Fruit fly (Drosophila melanogaster): Measurements from ENCODE around the gene Zip71B.

Gene Zip71B

DNA sequence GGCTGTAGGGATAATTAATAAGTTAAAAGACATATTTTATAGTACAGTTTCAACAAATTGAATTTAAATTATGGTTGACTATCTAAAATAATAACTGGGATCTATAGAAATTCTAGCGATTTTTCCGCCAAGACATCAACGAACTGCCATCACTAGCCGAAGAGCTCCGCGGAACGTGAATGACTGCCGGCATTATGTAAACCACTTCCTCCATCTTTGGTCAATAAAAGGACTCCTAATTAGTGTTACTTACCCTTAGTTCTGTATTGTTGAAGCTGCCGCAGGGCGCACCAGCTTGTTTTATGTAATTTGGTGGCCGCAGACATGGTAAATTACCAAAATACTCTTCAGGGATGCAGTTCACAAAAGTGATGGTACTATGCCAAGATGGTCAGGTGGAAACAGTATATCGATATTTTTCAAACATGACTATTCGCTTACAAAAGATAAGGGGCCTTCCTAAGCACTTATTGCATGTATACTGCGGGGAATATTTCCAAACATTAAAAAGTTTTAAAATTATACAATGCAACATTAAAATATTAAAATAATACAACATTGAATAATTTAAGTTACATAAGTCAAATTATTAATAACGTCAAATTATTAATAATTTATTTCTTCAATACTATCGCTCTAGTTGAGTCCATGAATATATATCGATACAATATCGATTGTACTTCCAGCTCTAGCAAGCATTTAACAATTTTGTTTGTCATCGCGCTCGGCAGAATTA lies 7.4 kb downstream of the Zip71B start, which contains the start of the genes mRpL39 and Prosbeta2 (continued):
- no peak for TF ChIP-seq CG13296 (GFP tag; optimal IDR thresholded peaks at IDR 0.05)
- TF ChIP-seq ara (GFP tag; IDR thresholded peaks at IDR 0.05) = no peak; the same call in 1 of the 2 replicates
- no peak for TF ChIP-seq vfl (GFP tag; optimal IDR thresholded peaks at IDR 0.05)
- TF ChIP-seq Nf-YB (GFP tag; optimal IDR thresholded peaks at IDR 0.05) = no peak
- no peak for TF ChIP-seq CG9437 (GFP tag; optimal IDR thresholded peaks at IDR 0.05)
- TF ChIP-seq luna (GFP tag; optimal IDR thresholded peaks at IDR 0.05) = no peak
- no peak for TF ChIP-seq cad (GFP tag; optimal IDR thresholded peaks at IDR 0.05)
- TF ChIP-seq CG7271 (tag; optimal IDR thresholded peaks at IDR 0.05) = no peak
- no peak for TF ChIP-seq Dfd (GFP tag; optimal IDR thresholded peaks at IDR 0.05)
- peak; percentile 65 for TF ChIP-seq CG8924 (tag; optimal IDR thresholded peaks at IDR 0.05)
- no peak for TF ChIP-seq CG2120 (GFP tag; optimal IDR thresholded peaks at IDR 0.05)
- peak; percentile 69 for TF ChIP-seq sens (GFP tag)
- peak; percentile 29 for TF ChIP-seq CG4820 (GFP tag; optimal IDR thresholded peaks at IDR 0.05)
- peak; percentile 75 for TF ChIP-seq tna (GFP tag; IDR thresholded peaks at IDR 0.05; ENCODE audit: partially characterized antibody)
- peak; percentile 81 for TF ChIP-seq Ptx1 (GFP tag; IDR thresholded peaks at IDR 0.05)
- TF ChIP-seq pros (GFP tag; optimal IDR thresholded peaks at IDR 0.05) = no peak
- peak; percentile 76 for TF ChIP-seq Xrp1 (GFP tag; IDR thresholded peaks at IDR 0.05)
- TF ChIP-seq Mes4 (GFP tag; optimal IDR thresholded peaks at IDR 0.05) = no peak
- TF ChIP-seq CG17328 (GFP tag; IDR thresholded peaks at IDR 0.05) = no peak; the same call in 1 of the 2 replicates
- TF ChIP-seq cato (GFP tag; optimal IDR thresholded peaks at IDR 0.05; ENCODE audit: borderline replicate concordance) = no peak
- TF ChIP-seq CG16779 (GFP tag; IDR thresholded peaks at IDR 0.05) = no peak
- no peak for TF ChIP-seq CG18619 (GFP tag; optimal IDR thresholded peaks at IDR 0.05)
- TF ChIP-seq ttk (GFP tag; IDR thresholded peaks at IDR 0.05) = peak; percentile 30; the same call in 1 of the 2 replicates
- TF ChIP-seq CG1024 (GFP tag; IDR thresholded peaks at IDR 0.05) = peak; percentile 30; the same call in 1 of the 2 replicates
- no peak for TF ChIP-seq CTCF (GFP tag; optimal IDR thresholded peaks at IDR 0.05)
- peak; percentile 67 for TF ChIP-seq BEAF-32 (GFP tag; optimal IDR thresholded peaks at IDR 0.05)
- peak; percentile 22 for TF ChIP-seq CG18476 (GFP tag; optimal IDR thresholded peaks at IDR 0.05)
- no peak for TF ChIP-seq bigmax (GFP tag; optimal IDR thresholded peaks at IDR 0.05)
- TF ChIP-seq wor (GFP tag; IDR thresholded peaks at IDR 0.05) = no peak
- no peak for TF ChIP-seq Trl (optimal IDR thresholded peaks at IDR 0.05)
- TF ChIP-seq Trl (GFP tag; optimal IDR thresholded peaks at IDR 0.05) = no peak
- no peak for TF ChIP-seq CG6175 (GFP tag; IDR thresholded peaks at IDR 0.05)
- TF ChIP-seq Doc3 (GFP tag; IDR thresholded peaks at IDR 0.05; ENCODE audit: partially characterized antibody) = peak; percentile 99
- no peak for TF ChIP-seq Vsx1 (GFP tag; optimal IDR thresholded peaks at IDR 0.05)
- peak; percentile 42; the same call in 1 of the 2 replicates for TF ChIP-seq CG11696 (GFP tag; IDR thresholded peaks at IDR 0.05)
- peak; percentile 73 for TF ChIP-seq gem (tag; optimal IDR thresholded peaks at IDR 0.05)
- peak; percentile 73 for TF ChIP-seq CG15514 (GFP tag; optimal IDR thresholded peaks at IDR 0.05)
- peak; percentile 49; the same call in 1 of the 2 replicates for TF ChIP-seq klu (GFP tag; IDR thresholded peaks at IDR 0.05)
- TF ChIP-seq kay (GFP tag; optimal IDR thresholded peaks at IDR 0.05) = no peak
- TF ChIP-seq CG5180 (GFP tag; optimal IDR thresholded peaks at IDR 0.05) = no peak
- TF ChIP-seq Lpt (GFP tag; optimal IDR thresholded peaks at IDR 0.05) = no peak
- TF ChIP-seq zfh1 (GFP tag; IDR thresholded peaks at IDR 0.05) = peak; percentile 68; the same call in 2 of the 3 replicates
- TF ChIP-seq Optix (GFP tag; IDR thresholded peaks at IDR 0.05) = peak; percentile 42; the same call in 1 of the 3 replicates
- TF ChIP-seq CG15269 (tag; optimal IDR thresholded peaks at IDR 0.05) = no peak
- TF ChIP-seq ranshi (GFP tag; IDR thresholded peaks at IDR 0.05) = peak; percentile 67; the same call in 1 of the 2 replicates
- TF ChIP-seq zen (tag; optimal IDR thresholded peaks at IDR 0.05) = peak; percentile 62
- TF ChIP-seq CG10979 (tag; optimal IDR thresholded peaks at IDR 0.05) = no peak
- no peak for TF ChIP-seq Oaz (GFP tag; IDR thresholded peaks at IDR 0.05)
- TF ChIP-seq slou (GFP tag; optimal IDR thresholded peaks at IDR 0.05) = peak; percentile 66
- no peak for TF ChIP-seq Hey (tag; optimal IDR thresholded peaks at IDR 0.05)
- peak; percentile 98 for TF ChIP-seq sna (GFP tag; IDR thresholded peaks at IDR 0.05; ENCODE audit: partially characterized antibody)
